Worm (Caenorhabditis elegans) whole organism, L4 larva: Measurements from ENCODE around the gene ssp-36.

Experiments used
- ama-1 ChIP-seq: fragments of 150-350 bp; optimal IDR thresholded peaks from 2 replicates; lab custom pipeline; 2014; ENCODE audit warnings: inconsistent platforms, mixed read lengths
- ceh-44 ChIP-seq: fragments of 200-800 bp; sonication (Bioruptor generic); IDR thresholded peaks from 2 replicates; pipeline ENCODE4 v1.3.6; 2022; ENCODE audit warnings: missing genetic modification reagents, missing genetic modification characterization, missing compliant biosample characterization
- ces-1 ChIP-seq: fragments of 150-350 bp; sonication (generic microtip); optimal IDR thresholded peaks from 4 replicates; lab custom pipeline; 2014; ENCODE audit warnings: missing biosample characterization, missing genetic modification reagents, missing genetic modification characterization
- duxl-1 ChIP-seq: sonication (generic microtip); optimal IDR thresholded peaks from 2 replicates; lab custom pipeline; 2016; ENCODE audit warnings: mild to moderate bottlenecking, missing genetic modification characterization, moderate library complexity, missing compliant biosample characterization; ENCODE audit not compliant: poor library complexity
- egl-27 ChIP-seq: sonication (generic microtip); optimal IDR thresholded peaks from 3 replicates; lab custom pipeline; 2017; ENCODE audit warnings: missing biosample characterization, missing genetic modification reagents, missing genetic modification characterization
- fos-1 ChIP-seq: fragments of 150-350 bp; optimal IDR thresholded peaks from 2 replicates; lab custom pipeline; 2014; ENCODE audit warnings: missing biosample characterization, missing genetic modification characterization
- jun-1 ChIP-seq: fragments of 150-350 bp; optimal IDR thresholded peaks from 2 replicates; lab custom pipeline; 2014; ENCODE audit warnings: missing biosample characterization, missing genetic modification reagents, missing genetic modification characterization
- mxl-2 ChIP-seq: fragments of 200-800 bp; sonication (Bioruptor generic); conservative IDR thresholded peaks from 2 replicates; pipeline ENCODE4 v1.3.6; 2022; ENCODE audit warnings: missing genetic modification reagents, missing genetic modification characterization, missing compliant biosample characterization
- mxl-3 ChIP-seq: fragments of 200-800 bp; sonication (Bioruptor generic); optimal IDR thresholded peaks from 2 replicates; lab custom pipeline; 2018; ENCODE audit warnings: mild to moderate bottlenecking, missing genetic modification characterization, missing compliant biosample characterization
- nhr-11 ChIP-seq: fragments of 150-350 bp; optimal IDR thresholded peaks from 2 replicates; lab custom pipeline; 2014; ENCODE audit warnings: missing biosample characterization, missing genetic modification characterization
- pha-4 ChIP-seq, 2 experiments: fragments of 150-350 bp in 1 of 2; fragments of 200-800 bp in 1 of 2; sonication (Bioruptor generic) in 1 of 2; IDR thresholded peaks in 1 of 2; optimal IDR thresholded peaks in 1 of 2; 2 replicates each; pipeline versions ENCODE4 v1.3.6 to Lab custom; 2014 to 2022; ENCODE audit warnings: missing genetic modification characterization in 2 of 2, missing genetic modification reagents in 2 of 2, missing biosample characterization in 1 of 2, missing compliant biosample characterization in 1 of 2
- php-3 ChIP-seq: fragments of 200-800 bp; sonication (Bioruptor generic); IDR thresholded peaks from 2 replicates; pipeline ENCODE4 v1.3.6; 2022; ENCODE audit warnings: missing genetic modification reagents, missing genetic modification characterization, missing compliant biosample characterization
- pqm-1 ChIP-seq: sonication (generic microtip); optimal IDR thresholded peaks from 2 replicates; lab custom pipeline; 2017; ENCODE audit warnings: missing biosample characterization, missing genetic modification characterization
- ztf-11 ChIP-seq: fragments of 150-350 bp; optimal IDR thresholded peaks from 2 replicates; lab custom pipeline; 2014; ENCODE audit warnings: missing biosample characterization, missing genetic modification characterization

- TF ChIP-seq ztf-11 (tag; lab: Kevin White, UChicago): no peak
- no peak for TF ChIP-seq duxl-1
- no peak for TF ChIP-seq ces-1 (GFP tag; lab: Kevin White, UChicago)
- TF ChIP-seq egl-27 (tag; lab: Kevin White, UChicago): no peak
- TF ChIP-seq php-3 (GFP tag; lab: Robert Waterston, UW): no peak
- no peak for TF ChIP-seq pha-4 (GFP tag; IDR thresholded peaks at IDR 0.05; lab: Robert Waterston, UW)
- no peak for TF ChIP-seq pha-4 (tag; optimal IDR thresholded peaks at IDR 0.05; lab: Kevin White, UChicago)
- TF ChIP-seq mxl-3: no peak
- TF ChIP-seq mxl-2 (GFP tag; lab: Robert Waterston, UW): no peak
- no peak for TF ChIP-seq ama-1 (lab: Kevin White, UChicago)
- no peak for TF ChIP-seq jun-1 (tag; lab: Kevin White, UChicago)
- no peak for TF ChIP-seq ceh-44 (GFP tag; lab: Robert Waterston, UW)
- TF ChIP-seq pqm-1 (tag; lab: Kevin White, UChicago): no peak
- TF ChIP-seq nhr-11 (tag; lab: Kevin White, UChicago): no peak
- no peak for TF ChIP-seq fos-1 (tag; lab: Kevin White, UChicago)
Observed at ce11 chrIV:9717844-9718243, 48.3 kb downstream of the ssp-36 start.
